Worm (Caenorhabditis elegans): ENCODE data around the gene ruvb-1.
"Not testable (repeated sequence)": the region's sequence is repeated elsewhere in the genome, so short reads cannot be mapped to it uniquely, and the experiment has no call there.

ruvb-1 gene

DNA sequence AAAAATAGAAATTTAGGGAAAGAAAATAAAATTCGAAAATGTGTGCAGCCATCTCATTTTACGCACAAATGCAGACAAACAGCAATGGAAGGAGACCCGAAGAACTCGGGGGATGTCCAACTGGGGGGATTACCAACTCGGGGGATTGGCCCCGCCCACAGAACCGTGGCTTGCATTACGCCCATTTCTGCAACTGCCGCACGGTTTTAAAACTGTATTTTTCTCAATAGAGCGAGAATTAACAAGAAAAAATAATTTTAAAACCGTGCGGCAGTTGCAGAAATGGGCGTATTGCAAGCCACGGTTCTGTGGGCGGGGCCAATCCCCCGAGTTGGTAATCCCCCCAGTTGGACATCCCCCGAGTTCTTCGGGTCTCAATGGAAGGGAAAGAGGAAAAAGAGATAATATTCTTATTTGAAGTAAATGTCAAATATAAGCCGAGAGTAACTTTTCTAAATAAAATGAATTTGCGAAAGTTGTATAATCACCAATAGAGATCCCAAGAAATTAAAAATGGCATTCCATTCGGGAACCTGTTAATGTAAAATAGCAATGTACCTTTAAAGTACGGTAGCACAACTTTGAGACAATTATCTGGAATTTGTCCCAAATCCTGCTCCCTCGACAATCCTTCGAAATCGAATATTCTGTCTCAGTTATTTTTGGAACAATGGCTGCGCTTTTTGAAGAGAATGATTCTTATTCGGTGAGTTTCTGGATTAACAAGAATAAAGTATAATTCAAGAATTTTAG, at the start of gene ruvb-1, which contains the start of gene tofu-1:
Gene ruvb-1, minus strand, starts transcription at position 72 of the 753 bp plus-strand sequence.
Gene tofu-1, plus strand, starts transcription at position 417 of the 753 bp plus-strand sequence.
- TF ChIP-seq gmeb-1 (tag; optimal IDR thresholded peaks at IDR 0.05) (peak; percentile 68), lin-11 (tag; optimal IDR thresholded peaks at IDR 0.05) (peak; percentile 56), sem-4 (tag; optimal IDR thresholded peaks at IDR 0.05) (peak; percentile 40), lin-13 (GFP tag; optimal IDR thresholded peaks at IDR 0.05) (peak; percentile 80), unc-55 (GFP tag; optimal IDR thresholded peaks at IDR 0.05) (peak; percentile 58), F13H6.1 (tag; optimal IDR thresholded peaks at IDR 0.05) (peak; percentile 85), nhr-129 (tag; optimal IDR thresholded peaks at IDR 0.05) (peak; percentile 22), C34F6.9 (tag; optimal IDR thresholded peaks at IDR 0.05) (peak; percentile 58), blmp-1 (tag; optimal IDR thresholded peaks at IDR 0.05; ENCODE audit: insufficient read depth) (peak; percentile 5), crh-2 (tag; optimal IDR thresholded peaks at IDR 0.05) (peak; percentile 65), sma-3 (GFP tag; optimal IDR thresholded peaks at IDR 0.05) (peak; percentile 91), nhr-21 (tag; optimal IDR thresholded peaks at IDR 0.05) (peak; percentile 41), lsy-2 (tag; optimal IDR thresholded peaks at IDR 0.05) (peak in 1 of 2 experiments; percentile 62), sma-9 (GFP tag; optimal IDR thresholded peaks at IDR 0.05) (peak; percentile 22), fos-1 (tag; optimal IDR thresholded peaks at IDR 0.05) (peak; percentile 26), egl-27 (tag; optimal IDR thresholded peaks at IDR 0.05) (peak; percentile 14)
- TF ChIP-seq sma-9 (tag; optimal IDR thresholded peaks at IDR 0.05) = not testable (repeated sequence)

DNA sequence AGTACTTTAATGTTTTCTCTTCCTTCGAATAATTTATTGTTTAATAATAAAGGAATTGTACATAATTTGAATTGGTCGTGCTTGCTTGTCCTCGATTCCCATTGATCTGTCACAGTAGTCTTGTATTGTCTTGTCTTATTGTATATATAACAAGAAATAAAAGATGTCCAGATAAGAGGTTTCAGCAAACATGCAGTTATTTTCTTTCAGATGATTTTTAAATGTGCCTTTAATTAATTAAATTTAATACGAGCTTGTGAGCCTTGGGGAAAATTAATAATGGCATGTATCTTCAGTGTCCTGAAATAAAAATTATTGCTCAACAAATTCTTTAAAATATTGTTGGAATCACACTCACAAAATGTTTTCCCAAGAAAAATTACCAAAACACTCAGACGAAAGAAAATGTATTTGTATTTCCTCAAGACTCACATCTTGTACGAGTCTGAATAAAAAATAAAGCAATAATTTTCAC, 42.5 kb upstream of the ruvb-1 start:
- no peak for TF ChIP-seq lin-39 (tag; optimal IDR thresholded peaks at IDR 0.05)

DNA sequence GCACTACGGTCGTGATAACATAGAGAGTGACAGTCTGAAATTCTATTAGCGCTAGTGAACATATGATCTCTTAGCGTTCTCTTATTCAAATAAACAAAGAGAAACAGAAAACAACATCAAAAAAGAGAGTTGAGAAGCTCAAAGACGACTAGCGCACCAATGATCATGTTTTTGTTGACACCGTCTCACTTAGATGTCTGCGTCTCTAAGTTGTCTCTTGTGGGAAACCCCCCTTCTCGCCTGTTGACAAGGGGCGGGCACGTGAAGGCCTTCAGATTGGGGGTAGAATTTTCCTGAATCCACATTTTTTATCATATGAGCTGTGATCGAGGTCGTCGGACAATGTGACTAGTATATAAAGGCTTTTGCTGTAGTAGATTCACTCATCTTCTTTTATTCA, 39.3 kb upstream of the ruvb-1 start:
- TF ChIP-seq lsy-2 (tag; optimal IDR thresholded peaks at IDR 0.05) (peak in 1 of 2 experiments; percentile 31), mdl-1 (tag; optimal IDR thresholded peaks at IDR 0.05) (peak in 1 of 2 experiments; percentile 47), nhr-129 (tag; optimal IDR thresholded peaks at IDR 0.05) (peak; percentile 60), sma-9 (GFP tag; optimal IDR thresholded peaks at IDR 0.05) (peak; percentile 59), sma-9 (tag; optimal IDR thresholded peaks at IDR 0.05) (no peak), lin-13 (GFP tag; optimal IDR thresholded peaks at IDR 0.05) (no peak), unc-55 (GFP tag; optimal IDR thresholded peaks at IDR 0.05) (peak; percentile 26), C34F6.9 (tag; optimal IDR thresholded peaks at IDR 0.05) (peak; percentile 28), mbf-1 (tag; optimal IDR thresholded peaks at IDR 0.05) (no peak)

DNA sequence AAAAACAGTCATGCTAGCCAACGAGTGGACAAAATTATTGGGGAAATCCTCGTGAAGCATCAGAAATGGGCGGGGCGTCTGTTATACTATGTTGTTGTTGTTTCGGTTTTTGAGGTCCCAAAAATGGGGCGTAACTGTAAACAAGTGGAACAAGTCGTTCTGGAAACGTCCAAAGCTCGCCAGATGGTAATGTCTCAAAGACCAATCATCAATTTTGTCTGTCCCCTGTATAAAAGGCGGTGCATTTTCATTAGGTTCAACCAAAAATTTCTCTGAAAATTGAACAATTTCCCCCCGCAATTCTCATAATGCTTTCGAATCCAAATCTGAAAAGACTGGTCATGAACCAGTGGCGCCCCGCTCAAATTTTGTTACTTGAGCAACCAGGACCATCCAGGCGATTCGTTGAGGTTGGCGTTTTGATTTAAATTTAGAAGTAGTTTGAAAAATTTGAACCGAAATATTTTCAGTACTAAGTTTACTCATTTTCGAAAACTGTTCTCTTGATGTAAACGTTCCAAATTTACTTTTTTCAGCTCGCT, 38.6 kb upstream of the ruvb-1 start:
- TF ChIP-seq dmd-4 (tag; optimal IDR thresholded peaks at IDR 0.05) (no peak), nhr-237 (tag; optimal IDR thresholded peaks at IDR 0.05) (no peak), unc-62 (GFP tag; optimal IDR thresholded peaks at IDR 0.05) (no peak), Y55F3AM.14 (GFP tag; optimal IDR thresholded peaks at IDR 0.05) (no peak), blmp-1 (tag; optimal IDR thresholded peaks at IDR 0.05; ENCODE audit: insufficient read depth) (no peak), nhr-21 (tag; optimal IDR thresholded peaks at IDR 0.05) (no peak), lin-13 (GFP tag; optimal IDR thresholded peaks at IDR 0.05) (no peak), mdl-1 (tag; optimal IDR thresholded peaks at IDR 0.05) (no peak), lin-39 (tag; optimal IDR thresholded peaks at IDR 0.05) (no peak), R02D3.7 (tag; optimal IDR thresholded peaks at IDR 0.05) (no peak), gmeb-1 (tag; optimal IDR thresholded peaks at IDR 0.05) (no peak), unc-55 (GFP tag; optimal IDR thresholded peaks at IDR 0.05) (no peak), unc-39 (tag; optimal IDR thresholded peaks at IDR 0.05) (no peak), alr-1 (tag; optimal IDR thresholded peaks at IDR 0.05) (no peak), nhr-25 (tag; optimal IDR thresholded peaks at IDR 0.05) (no peak), fos-1 (tag; optimal IDR thresholded peaks at IDR 0.05) (no peak)

DNA sequence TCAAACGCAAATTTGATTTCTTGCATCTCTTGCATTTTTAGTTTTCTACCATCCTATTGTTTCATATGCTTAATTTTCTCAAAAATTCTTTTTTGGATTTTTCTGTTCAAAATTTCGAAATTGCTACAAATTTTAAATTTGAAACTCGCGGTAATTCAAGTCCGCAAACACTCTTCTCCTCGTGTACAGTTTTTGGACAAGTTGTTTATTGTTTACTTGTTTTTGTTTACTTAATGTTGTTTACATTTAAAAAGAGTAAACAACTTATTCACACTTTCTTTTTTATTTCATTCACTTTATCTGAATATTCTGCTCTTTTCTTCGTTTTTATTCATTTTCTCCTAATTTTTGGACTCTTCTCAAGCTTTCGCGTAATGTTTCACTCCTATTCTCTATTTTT, 37.7 kb upstream of the ruvb-1 start:
- TF ChIP-seq F13H6.1 (tag; optimal IDR thresholded peaks at IDR 0.05) (no peak), crh-2 (tag; optimal IDR thresholded peaks at IDR 0.05) (no peak), lin-11 (tag; optimal IDR thresholded peaks at IDR 0.05) (no peak), mbf-1 (tag; optimal IDR thresholded peaks at IDR 0.05) (no peak), ztf-4 (tag; optimal IDR thresholded peaks at IDR 0.05) (no peak), skn-1 (tag; optimal IDR thresholded peaks at IDR 0.05) (no peak), R02D3.7 (tag; optimal IDR thresholded peaks at IDR 0.05) (no peak), fos-1 (tag; optimal IDR thresholded peaks at IDR 0.05) (no peak), aly-2 (tag; optimal IDR thresholded peaks at IDR 0.05) (no peak), nhr-12 (tag; optimal IDR thresholded peaks at IDR 0.05) (no peak), nhr-237 (tag; optimal IDR thresholded peaks at IDR 0.05) (no peak), ztf-1 (GFP tag; conservative IDR thresholded peaks at IDR 0.05) (no peak)

All from whole organism, L2 larva.